Worm (Caenorhabditis elegans): ENCODE measurements around the gene C54D2.6.

C54D2.6 gene

ce11 chrX:7825707-7826106 lies 21.6 kb downstream of the C54D2.6 start (continued):
- peak in 1 of 2 experiments; percentile 98 for TF ChIP-seq unc-62 (GFP tag; optimal IDR thresholded peaks at IDR 0.05 in 1 of 2)
- no peak for TF ChIP-seq unc-62 (tag; optimal IDR thresholded peaks at IDR 0.05)
- no peak for TF ChIP-seq R02D3.7 (tag; optimal IDR thresholded peaks at IDR 0.05)
- TF ChIP-seq hlh-11 (tag; optimal IDR thresholded peaks at IDR 0.05), result peak; percentile 60
- TF ChIP-seq nhr-6 (tag; optimal IDR thresholded peaks at IDR 0.05), result peak; percentile 71
- TF ChIP-seq mep-1 (tag; optimal IDR thresholded peaks at IDR 0.05), result peak; percentile 75
- TF ChIP-seq nhr-77 (tag; optimal IDR thresholded peaks at IDR 0.05), result peak; percentile 18
- no peak for TF ChIP-seq ceh-28 (tag; optimal IDR thresholded peaks at IDR 0.05)
- 0 out of 2 replicates have a peak, but pooled peaks have one; percentile 13 for TF ChIP-seq nhr-42 (GFP tag; IDR thresholded peaks at IDR 0.05)
- TF ChIP-seq zfp-2 (tag; optimal IDR thresholded peaks at IDR 0.05), result no peak
- peak in 1 of 2 experiments; percentile 48 for TF ChIP-seq lsy-2 (tag; optimal IDR thresholded peaks at IDR 0.05)
- peak; percentile 51 for TF ChIP-seq duxl-1 (tag; optimal IDR thresholded peaks at IDR 0.05; ENCODE audit: poor library complexity)
- TF ChIP-seq gei-8 (GFP tag; optimal IDR thresholded peaks at IDR 0.05), result no peak
- TF ChIP-seq ama-1 (optimal IDR thresholded peaks at IDR 0.05), result peak; percentile 52
- no peak for TF ChIP-seq cey-2 (tag; optimal IDR thresholded peaks at IDR 0.05; ENCODE audit: borderline replicate concordance, insufficient read depth)
- peak; percentile 35 for TF ChIP-seq nhr-25 (tag; optimal IDR thresholded peaks at IDR 0.05; ENCODE audit: borderline replicate concordance, insufficient read depth)
- TF ChIP-seq nhr-111 (GFP tag; optimal IDR thresholded peaks at IDR 0.05), result peak; percentile 18
- 0 out of 2 replicates have a peak, but pooled peaks have one; percentile 28 for TF ChIP-seq pha-4 (GFP tag; IDR thresholded peaks at IDR 0.05)
- no peak for TF ChIP-seq pha-4 (tag; optimal IDR thresholded peaks at IDR 0.05)
- TF ChIP-seq zip-11 (GFP tag; IDR thresholded peaks at IDR 0.05), result no peak
- peak; percentile 37 for TF ChIP-seq dve-1 (tag; optimal IDR thresholded peaks at IDR 0.05; ENCODE audit: insufficient read depth)
- 0 out of 2 replicates have a peak, but pooled peaks have one; percentile 11 for TF ChIP-seq ceh-20 (GFP tag; IDR thresholded peaks at IDR 0.05)
- peak; percentile 45 for TF ChIP-seq pqm-1 (tag; optimal IDR thresholded peaks at IDR 0.05)
- TF ChIP-seq dmd-8 (GFP tag; IDR thresholded peaks at IDR 0.05), result no peak
- TF ChIP-seq mxl-3 (GFP tag; optimal IDR thresholded peaks at IDR 0.05), result peak; percentile 70
- no peak for TF ChIP-seq skn-1 (tag; optimal IDR thresholded peaks at IDR 0.05)

- TF ChIP-seq ZK337.2 (GFP tag; IDR thresholded peaks at IDR 0.05) (no peak), egl-43 (GFP tag; IDR thresholded peaks at IDR 0.05) (peak; percentile 87), skn-1 (tag; optimal IDR thresholded peaks at IDR 0.05) (peak; percentile 38), nhr-10 (tag; optimal IDR thresholded peaks at IDR 0.05) (peak; percentile 58), lim-7 (GFP tag; IDR thresholded peaks at IDR 0.05) (peak; percentile 65; the same call in 1 of the 2 replicates), ama-1 (optimal IDR thresholded peaks at IDR 0.05) (no peak), ceh-32 (tag; optimal IDR thresholded peaks at IDR 0.05; ENCODE audit: poor library complexity) (peak; percentile 36), dmd-6 (GFP tag; IDR thresholded peaks at IDR 0.05) (peak; percentile 98), zip-2 (tag; optimal IDR thresholded peaks at IDR 0.05) (peak; percentile 100), F26F4.8 (GFP tag; conservative IDR thresholded peaks at IDR 0.05) (no peak), pha-4 (GFP tag; IDR thresholded peaks at IDR 0.05) (peak; percentile 91), pha-4 (tag; optimal IDR thresholded peaks at IDR 0.05) (peak; percentile 83), egl-27 (tag; optimal IDR thresholded peaks at IDR 0.05) (no peak), dpl-1 (GFP tag; optimal IDR thresholded peaks at IDR 0.05) (peak; percentile 67), mep-1 (tag; optimal IDR thresholded peaks at IDR 0.05) (peak; percentile 97), zag-1 (tag; optimal IDR thresholded peaks at IDR 0.05) (no peak), nhr-28 (tag; optimal IDR thresholded peaks at IDR 0.05) (peak; percentile 93), nhr-6 (tag; optimal IDR thresholded peaks at IDR 0.05) (peak; percentile 87), F44E2.7 (GFP tag; IDR thresholded peaks at IDR 0.05) (no peak), dmd-8 (GFP tag; IDR thresholded peaks at IDR 0.05) (no peak), spr-3 (GFP tag; optimal IDR thresholded peaks at IDR 0.05) (peak; percentile 40), ztf-7 (tag; optimal IDR thresholded peaks at IDR 0.05) (peak; percentile 97), nhr-48 (tag; optimal IDR thresholded peaks at IDR 0.05) (peak; percentile 84), vab-7 (GFP tag; IDR thresholded peaks at IDR 0.05) (peak; percentile 45; the same call in 1 of the 2 replicates), mdl-1 (tag; optimal IDR thresholded peaks at IDR 0.05) (peak; percentile 97 to 99), spr-1 (tag; optimal IDR thresholded peaks at IDR 0.05) (peak; percentile 63), gei-8 (GFP tag; optimal IDR thresholded peaks at IDR 0.05) (peak; percentile 43), hlh-30 (tag; optimal IDR thresholded peaks at IDR 0.05; ENCODE audit: insufficient read depth) (peak; percentile 98), Y105C5A.15 (GFP tag; IDR thresholded peaks at IDR 0.05) (no peak), Y5F2A.4 (GFP tag; optimal IDR thresholded peaks at IDR 0.05) (peak; percentile 11), ceh-82 (tag; optimal IDR thresholded peaks at IDR 0.05) (no peak)
Observed at ce11 chrX:7823108-7823704, 24.1 kb downstream of the C54D2.6 start, which contains the start of gene eef-1A.2. eef-1A.2 (plus strand) TSS chrX:7823654.
